Worm (Caenorhabditis elegans) whole organism, L4/young adult: Measurements from ENCODE around the gene C05C10.3.

ENCODE experiments used
- dao-5 ChIP-seq: sonication (generic microtip); optimal IDR thresholded peaks from 2 replicates; lab custom pipeline; 2016; ENCODE audit warnings: missing genotype, missing genetic modification characterization, moderate library complexity, missing compliant biosample characterization
- him-1 ChIP-seq: sonication (generic microtip); optimal IDR thresholded peaks from 2 replicates; lab custom pipeline; 2016; ENCODE audit warnings: missing genotype, missing genetic modification reagents, missing genetic modification characterization, missing compliant biosample characterization

ce11 chrII:9886216-9886615 is 50.5 kb downstream of the C05C10.3 start, which contains the start of gene algn-8:
- TF ChIP-seq dao-5 (tag; lab: Kevin White, UChicago) = no peak
- TF ChIP-seq him-1 (tag; lab: Kevin White, UChicago) = no peak
